Worm (Caenorhabditis elegans): ENCODE results near the gene C47E8.9.

Gene C47E8.9

DNA sequence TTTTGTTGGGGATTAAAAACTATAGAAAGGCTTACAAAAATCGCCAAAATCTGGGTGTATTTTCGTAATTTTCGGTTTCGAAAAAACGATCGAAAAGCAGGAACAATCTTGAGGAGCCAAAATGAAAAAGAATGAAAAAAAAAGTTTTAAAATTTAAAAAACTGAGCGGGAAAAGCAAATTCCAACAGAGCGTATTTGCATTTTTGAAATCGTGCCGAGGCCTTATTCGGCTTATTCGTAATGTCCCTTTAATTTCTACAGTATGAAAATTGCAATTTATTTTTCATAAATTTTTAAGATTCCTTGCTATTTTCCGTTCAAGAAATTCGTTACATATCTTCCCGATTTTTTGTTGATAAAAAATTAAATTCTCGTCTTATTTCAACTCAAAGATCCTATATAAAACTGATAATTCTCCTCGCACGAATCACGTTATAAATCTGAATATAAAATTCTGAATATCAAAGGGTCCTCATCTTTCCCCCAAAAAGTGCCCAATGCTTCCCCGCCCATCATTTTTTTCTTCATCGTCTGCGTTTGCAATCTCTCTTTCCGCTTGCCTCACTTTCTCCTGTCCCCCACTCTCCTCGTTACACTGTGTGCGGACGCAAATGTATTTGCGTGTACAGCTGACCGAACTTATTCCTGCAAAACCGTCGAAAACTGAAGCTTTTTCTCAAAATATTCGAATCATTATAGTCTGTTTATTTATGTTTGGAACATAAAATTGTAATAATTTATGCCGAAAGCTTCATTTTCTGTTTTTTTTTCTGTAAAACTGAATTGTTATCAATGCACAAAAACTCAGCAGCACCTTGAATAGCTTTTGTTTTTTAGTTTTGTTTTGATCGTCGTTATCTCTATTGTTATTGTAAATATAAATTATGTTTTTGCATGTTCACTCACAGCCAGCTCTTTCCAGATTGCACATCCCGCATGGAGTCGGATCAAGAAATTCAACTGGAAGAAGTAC lies 17.0 kb upstream of the C47E8.9 start, which contains the start of the genes rfc-1 and pmp-3 (continued):
- TF ChIP-seq lag-1 (GFP tag; IDR thresholded peaks at IDR 0.05) (no peak), ztf-26 (tag; optimal IDR thresholded peaks at IDR 0.05) (no peak), lin-35 (GFP tag; optimal IDR thresholded peaks at IDR 0.05) (peak in 1 of 3 experiments; percentile 34), snpc-1.1 (tag; optimal IDR thresholded peaks at IDR 0.05; ENCODE audit: insufficient read depth) (peak; percentile 56), F22D6.2 (tag; optimal IDR thresholded peaks at IDR 0.05) (no peak), attf-6 (GFP tag; IDR thresholded peaks at IDR 0.05) (no peak), hmg-20 (GFP tag; IDR thresholded peaks at IDR 0.05) (no peak), dpl-1 (GFP tag; optimal IDR thresholded peaks at IDR 0.05) (peak; percentile 74), ceh-40 (GFP tag; IDR thresholded peaks at IDR 0.05) (no peak), repo-1 (tag; optimal IDR thresholded peaks at IDR 0.05) (no peak), mes-4 (tag; optimal IDR thresholded peaks at IDR 0.05) (no peak), attf-3 (GFP tag; conservative IDR thresholded peaks at IDR 0.05) (no peak), pha-4 (tag; optimal IDR thresholded peaks at IDR 0.05) (no peak), ztf-6 (GFP tag; IDR thresholded peaks at IDR 0.05) (no peak), egrh-3 (GFP tag; IDR thresholded peaks at IDR 0.05) (no peak), B0019.2 (GFP tag; conservative IDR thresholded peaks at IDR 0.05) (no peak), tbp1 (GFP tag; optimal IDR thresholded peaks at IDR 0.05) (no peak), sea-2 (GFP tag; IDR thresholded peaks at IDR 0.05) (no peak), hmg-1.2 (GFP tag; IDR thresholded peaks at IDR 0.05) (no peak), K11D2.4 (GFP tag; IDR thresholded peaks at IDR 0.05) (no peak), snpc-4 (GFP tag; optimal IDR thresholded peaks at IDR 0.05) (no peak), snpc-4 (tag; optimal IDR thresholded peaks at IDR 0.05) (peak in 3 of 4 experiments; percentile 41 to 59 (median 44)), tlf-1 (GFP tag; optimal IDR thresholded peaks at IDR 0.05) (no peak), him-1 (tag; optimal IDR thresholded peaks at IDR 0.05) (peak; percentile 25), rcor-1 (GFP tag; IDR thresholded peaks at IDR 0.05) (no peak), madf-10 (tag; optimal IDR thresholded peaks at IDR 0.05) (no peak), K12H6.12 (tag; optimal IDR thresholded peaks at IDR 0.05) (no peak), aptf-3 (GFP tag; IDR thresholded peaks at IDR 0.05) (no peak), snpc-3.4 (tag; optimal IDR thresholded peaks at IDR 0.05) (no peak), nhr-80 (tag; optimal IDR thresholded peaks at IDR 0.05) (no peak), B0035.1 (tag; optimal IDR thresholded peaks at IDR 0.05) (no peak), ceh-58 (GFP tag; IDR thresholded peaks at IDR 0.05) (no peak), Y53F4B.3 (GFP tag; IDR thresholded peaks at IDR 0.05) (no peak), Y67H2A.10 (GFP tag; conservative IDR thresholded peaks at IDR 0.05) (no peak), F57A8.1 (GFP tag; optimal IDR thresholded peaks at IDR 0.05) (no peak), T26A5.8 (tag; optimal IDR thresholded peaks at IDR 0.05) (no peak), madf-6 (GFP tag; IDR thresholded peaks at IDR 0.05) (peak; percentile 88), T07F8.4 (tag; optimal IDR thresholded peaks at IDR 0.05) (no peak), zfh-2 (GFP tag; conservative IDR thresholded peaks at IDR 0.05) (no peak), ceh-91 (GFP tag; IDR thresholded peaks at IDR 0.05) (peak; percentile 76), tbx-9 (tag; optimal IDR thresholded peaks at IDR 0.05; ENCODE audit: borderline replicate concordance) (no peak), zim-3 (tag; optimal IDR thresholded peaks at IDR 0.05) (no peak), hlh-26 (GFP tag; conservative IDR thresholded peaks at IDR 0.05) (no peak), lin-40 (tag; optimal IDR thresholded peaks at IDR 0.05) (no peak), unc-62 (GFP tag; optimal IDR thresholded peaks at IDR 0.05) (no peak), pbrm-1 (GFP tag; IDR thresholded peaks at IDR 0.05) (no peak), let-607 (tag; optimal IDR thresholded peaks at IDR 0.05) (no peak)
